Worm (Caenorhabditis elegans) whole organism, mixed stage, embryonic: ENCODE measurements around the gene cyp-14A5.

Experiments used
- ces-1 ChIP-seq: fragments of 150-350 bp; optimal IDR thresholded peaks from 2 replicates; lab custom pipeline; 2014; ENCODE audit warnings: missing biosample characterization, missing genetic modification reagents, missing genetic modification characterization
- elt-3 ChIP-seq: fragments of 150-350 bp; optimal IDR thresholded peaks from 2 replicates; lab custom pipeline; 2014; ENCODE audit warnings: missing biosample characterization, missing genetic modification characterization
- nhr-12 ChIP-seq: fragments of 150-350 bp; optimal IDR thresholded peaks from 2 replicates; lab custom pipeline; 2014; ENCODE audit warnings: missing biosample characterization, missing genetic modification characterization
- nhr-28 ChIP-seq: fragments of 150-350 bp; optimal IDR thresholded peaks from 2 replicates; lab custom pipeline; 2014; ENCODE audit warnings: missing biosample characterization, missing genetic modification characterization
- pha-4 ChIP-seq: fragments of 150-350 bp; optimal IDR thresholded peaks from 2 replicates; lab custom pipeline; 2018; ENCODE audit warnings: missing biosample characterization, missing genetic modification reagents, missing genetic modification characterization
- tbx-8 ChIP-seq: fragments of 200-800 bp; sonication (Bioruptor generic); optimal IDR thresholded peaks from 2 replicates; lab custom pipeline; 2018; ENCODE audit warnings: mild to moderate bottlenecking, missing genetic modification characterization, moderate library complexity, missing compliant biosample characterization

ce11 chrV:5412808-5413405, 10.2 kb downstream of the cyp-14A5 start, which contains the start of gene F08F3.10:
- TF ChIP-seq nhr-28 (no peak), ces-1 (GFP tag; lab: Kevin White, UChicago) (no peak), elt-3 (tag; lab: Kevin White, UChicago) (no peak), tbx-8 (GFP tag; lab: Kevin White, UChicago) (no peak), pha-4 (no peak), nhr-12 (tag; lab: Kevin White, UChicago) (no peak)
